Fruit fly (Drosophila melanogaster): ENCODE data around the gene Prosalpha3T.

- TF ChIP-seq Rel (GFP tag; optimal IDR thresholded peaks at IDR 0.05) (no peak), Rel (tag; optimal IDR thresholded peaks at IDR 0.05) (peak; percentile 68), br (GFP tag; optimal IDR thresholded peaks at IDR 0.05) (no peak), usp (GFP tag; optimal IDR thresholded peaks at IDR 0.05) (no peak), Hr83 (GFP tag; optimal IDR thresholded peaks at IDR 0.05; ENCODE audit: poor library complexity, severe bottlenecking) (no peak), brk (GFP tag; optimal IDR thresholded peaks at IDR 0.05) (no peak), psq (GFP tag; optimal IDR thresholded peaks at IDR 0.05) (no peak), OdsH (GFP tag; optimal IDR thresholded peaks at IDR 0.05) (no peak), sv (GFP tag; optimal IDR thresholded peaks at IDR 0.05) (no peak), foxo (GFP tag; optimal IDR thresholded peaks at IDR 0.05) (no peak), Myc (optimal IDR thresholded peaks at IDR 0.05) (no peak), dsf (GFP tag; optimal IDR thresholded peaks at IDR 0.05; ENCODE audit: borderline replicate concordance) (no peak), h (GFP tag; optimal IDR thresholded peaks at IDR 0.05) (no peak)
These were observed 4.2 kb upstream of the Prosalpha3T start for dm6 chr3R:31127357-31127775.
